Worm (Caenorhabditis elegans): ENCODE results near the gene tomm-70.

DNA sequence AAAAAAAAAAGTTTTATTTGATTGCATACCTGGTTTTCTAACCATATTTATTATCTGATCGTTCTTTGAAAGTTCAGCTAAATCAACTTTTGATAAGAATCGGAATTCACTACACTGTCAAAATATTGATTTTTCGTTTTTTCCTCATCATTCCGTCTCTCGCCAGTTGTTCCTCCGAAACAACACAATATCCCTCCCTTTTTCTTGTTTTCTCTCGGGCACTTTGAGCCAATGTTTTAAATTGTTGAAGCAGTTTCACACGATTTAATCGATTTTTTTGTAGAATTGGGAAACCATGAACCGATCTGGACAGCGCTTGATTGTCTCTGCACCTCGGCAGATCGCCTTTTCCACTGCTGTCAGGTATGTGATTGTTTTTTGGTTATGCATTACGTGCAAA, 14.7 kb upstream of the tomm-70 start, which contains the start of gene K02D10.1:
- TF ChIP-seq F13C5.2 (tag; optimal IDR thresholded peaks at IDR 0.05): no peak
- no peak for TF ChIP-seq scrt-1 (GFP tag; IDR thresholded peaks at IDR 0.05)
- no peak for TF ChIP-seq flt-1 (GFP tag; IDR thresholded peaks at IDR 0.05)
- no peak for TF ChIP-seq tbx-37 (GFP tag; conservative IDR thresholded peaks at IDR 0.05)
- TF ChIP-seq ceh-36 (tag; optimal IDR thresholded peaks at IDR 0.05): no peak
- TF ChIP-seq aly-1 (tag; optimal IDR thresholded peaks at IDR 0.05): no peak
- no peak for TF ChIP-seq ama-1 (optimal IDR thresholded peaks at IDR 0.05)
- TF ChIP-seq sea-1 (GFP tag; conservative IDR thresholded peaks at IDR 0.05): no peak
- TF ChIP-seq pes-1 (GFP tag; IDR thresholded peaks at IDR 0.05): no peak
- no peak for TF ChIP-seq hnd-1 (tag; optimal IDR thresholded peaks at IDR 0.05)
- no peak for TF ChIP-seq hmbx-1 (tag; optimal IDR thresholded peaks at IDR 0.05)
- no peak for TF ChIP-seq tra-4 (tag; optimal IDR thresholded peaks at IDR 0.05)
